Fruit fly (Drosophila melanogaster) whole organism, embryonic: ENCODE measurements around the gene CG15296.

Experiments used
- Abd-B ChIP-seq: fragments of 200-800 bp; sonication (Bioruptor generic); optimal IDR thresholded peaks from 2 replicates; lab custom pipeline; 2018; ENCODE audit warnings: missing biosample characterization, mild to moderate bottlenecking, missing genetic modification characterization, moderate library complexity
- CG10959 ChIP-seq: fragments of 200-800 bp; sonication (Bioruptor generic); IDR thresholded peaks from 2 replicates; pipeline ENCODE4 v1.3.6; 2022; ENCODE audit warnings: missing biosample characterization, missing genetic modification characterization
- CG11093 ChIP-seq: fragments of 200-800 bp; sonication (Bioruptor generic); IDR thresholded peaks from 3 replicates; pipeline ENCODE4 v1.3.6; 2022; ENCODE audit warnings: missing biosample characterization, missing genetic modification characterization
- CG11247 ChIP-seq: fragments of 200-800 bp; sonication (Bioruptor generic); IDR thresholded peaks from 2 replicates; pipeline ENCODE4 v1.3.6; 2022; ENCODE audit warnings: missing biosample characterization, missing genetic modification characterization
- CG11723 ChIP-seq: fragments of 200-800 bp; sonication (Bioruptor generic); optimal IDR thresholded peaks from 2 replicates; lab custom pipeline; 2017; ENCODE audit warnings: missing biosample characterization, mild to moderate bottlenecking, missing genetic modification characterization
- CG12299 ChIP-seq: fragments of 200-800 bp; sonication (Bioruptor generic); optimal IDR thresholded peaks from 2 replicates; lab custom pipeline; 2018; ENCODE audit warnings: missing biosample characterization, mild to moderate bottlenecking, missing genetic modification characterization
- CG15073 ChIP-seq: fragments of 200-800 bp; sonication (Bioruptor generic); optimal IDR thresholded peaks from 2 replicates; lab custom pipeline; 2016; ENCODE audit warnings: missing biosample characterization, missing genetic modification characterization
- CG1529 ChIP-seq: fragments of 200-800 bp; sonication (Bioruptor generic); optimal IDR thresholded peaks from 3 replicates; lab custom pipeline; 2018; ENCODE audit warnings: missing biosample characterization, missing genetic modification characterization
- CG1647 ChIP-seq: fragments of 200-800 bp; sonication (Bioruptor generic); optimal IDR thresholded peaks from 3 replicates; lab custom pipeline; 2016; ENCODE audit warnings: missing biosample characterization, missing genetic modification characterization
- CG31224 ChIP-seq: fragments of 200-800 bp; sonication (Bioruptor generic); IDR thresholded peaks from 2 replicates; pipeline ENCODE4 v1.3.6; 2022; ENCODE audit warnings: missing biosample characterization, missing genetic modification characterization
- CG31365 ChIP-seq: fragments of 200-800 bp; sonication (Bioruptor generic); optimal IDR thresholded peaks from 2 replicates; lab custom pipeline; 2018; ENCODE audit warnings: missing biosample characterization, mild to moderate bottlenecking, missing genetic modification characterization
- CG33213 ChIP-seq: fragments of 200-800 bp; sonication (Bioruptor generic); optimal IDR thresholded peaks from 3 replicates; lab custom pipeline; 2016; ENCODE audit warnings: missing biosample characterization, missing genetic modification characterization
- CG4730 ChIP-seq: fragments of 200-800 bp; sonication (Bioruptor generic); IDR thresholded peaks from 2 replicates; pipeline ENCODE4 v1.3.6; 2022; ENCODE audit warnings: missing biosample characterization, missing genetic modification characterization
- CG5953 ChIP-seq: fragments of 200-800 bp; sonication (Bioruptor generic); IDR thresholded peaks from 2 replicates; pipeline ENCODE4 v1.3.6; 2022; ENCODE audit warnings: missing biosample characterization, missing genetic modification characterization
- CG6254 ChIP-seq: fragments of 200-800 bp; sonication (Bioruptor generic); optimal IDR thresholded peaks from 3 replicates; lab custom pipeline; 2017; ENCODE audit warnings: mild to moderate bottlenecking, missing biosample characterization, missing genetic modification reagents, missing genetic modification characterization
- CG6689 ChIP-seq: fragments of 200-800 bp; sonication (Bioruptor generic); IDR thresholded peaks from 2 replicates; pipeline ENCODE4 v1.3.6; 2022; ENCODE audit warnings: missing biosample characterization, missing genetic modification characterization
- CG8924 ChIP-seq: fragments of 200-800 bp; optimal IDR thresholded peaks from 3 replicates; lab custom pipeline; 2019; ENCODE audit warnings: missing biosample characterization, mild to moderate bottlenecking, missing genetic modification characterization, moderate library complexity
- CTCF ChIP-seq: fragments of 200-800 bp; sonication (Bioruptor generic); optimal IDR thresholded peaks from 2 replicates; lab custom pipeline; 2017; ENCODE audit warnings: missing biosample characterization, mild to moderate bottlenecking, missing genetic modification characterization, moderate library complexity
- Dad ChIP-seq: fragments of 200-800 bp; sonication (Bioruptor generic); optimal IDR thresholded peaks from 3 replicates; lab custom pipeline; 2016; ENCODE audit warnings: missing biosample characterization, missing genetic modification characterization
- Deaf1 ChIP-seq: fragments of 200-800 bp; optimal IDR thresholded peaks from 3 replicates; lab custom pipeline; 2019; ENCODE audit warnings: missing biosample characterization, mild to moderate bottlenecking, missing genetic modification characterization, moderate library complexity
- ERR ChIP-seq: fragments of 200-800 bp; sonication (Bioruptor generic); optimal IDR thresholded peaks from 2 replicates; lab custom pipeline; 2016; ENCODE audit warnings: missing biosample characterization, missing genetic modification characterization
- Fer2 ChIP-seq: fragments of 200-800 bp; sonication (Bioruptor generic); optimal IDR thresholded peaks from 2 replicates; lab custom pipeline; 2018; ENCODE audit warnings: missing biosample characterization, mild to moderate bottlenecking, missing genetic modification characterization, moderate library complexity
- HHEX ChIP-seq: fragments of 200-800 bp; sonication (Bioruptor generic); optimal IDR thresholded peaks from 3 replicates; lab custom pipeline; 2017; ENCODE audit warnings: missing biosample characterization, mild to moderate bottlenecking, missing genetic modification characterization, missing genetic modification reagents
- HLH3B ChIP-seq: fragments of 200-800 bp; sonication (Bioruptor generic); IDR thresholded peaks from 2 replicates; pipeline ENCODE4 v1.3.6; 2022; ENCODE audit warnings: missing biosample characterization, missing genetic modification characterization
- HLH54F ChIP-seq: fragments of 200-800 bp; sonication (Bioruptor generic); optimal IDR thresholded peaks from 3 replicates; lab custom pipeline; 2016; ENCODE audit warnings: missing biosample characterization, missing genetic modification characterization
- Hand ChIP-seq: fragments of 200-800 bp; sonication (Bioruptor generic); optimal IDR thresholded peaks from 2 replicates; lab custom pipeline; 2017; ENCODE audit warnings: mild to moderate bottlenecking, missing biosample characterization, missing genetic modification reagents, missing genetic modification characterization
- NC2α ChIP-seq: fragments of 200-800 bp; sonication (Bioruptor generic); optimal IDR thresholded peaks from 2 replicates; lab custom pipeline; 2016; ENCODE audit warnings: missing biosample characterization, missing genetic modification characterization
- Poxn ChIP-seq: fragments of 200-800 bp; sonication (Bioruptor generic); IDR thresholded peaks from 2 replicates; pipeline ENCODE4 v1.3.6; 2022; ENCODE audit warnings: missing biosample characterization, missing genetic modification characterization
- Ptx1 ChIP-seq: fragments of 200-800 bp; sonication (Bioruptor generic); IDR thresholded peaks from 2 replicates; pipeline ENCODE4 v1.3.6; 2022; ENCODE audit warnings: missing biosample characterization, missing genetic modification characterization
- Sry-δ ChIP-seq: fragments of 200-800 bp; sonication (Bioruptor generic); optimal IDR thresholded peaks from 2 replicates; lab custom pipeline; 2016; ENCODE audit warnings: missing biosample characterization, missing genetic modification characterization
- Xbp1 ChIP-seq: fragments of 200-800 bp; sonication (Bioruptor generic); optimal IDR thresholded peaks from 3 replicates; lab custom pipeline; 2016; ENCODE audit warnings: missing biosample characterization, mild to moderate bottlenecking, missing genetic modification characterization
- amos ChIP-seq: fragments of 200-800 bp; sonication (Bioruptor generic); IDR thresholded peaks from 2 replicates; pipeline ENCODE4 v1.3.6; 2022; ENCODE audit warnings: missing biosample characterization, missing genetic modification characterization; ENCODE audit not compliant: partially characterized antibody
- ase ChIP-seq: fragments of 200-800 bp; sonication (Bioruptor generic); IDR thresholded peaks from 3 replicates; pipeline ENCODE4 v1.3.6; 2022; ENCODE audit warnings: missing biosample characterization, missing genetic modification characterization
- ato ChIP-seq: fragments of 200-800 bp; sonication (Bioruptor generic); IDR thresholded peaks from 2 replicates; pipeline ENCODE4 v1.3.6; 2022; ENCODE audit warnings: missing biosample characterization, missing genetic modification characterization; ENCODE audit not compliant: partially characterized antibody
- bcd ChIP-seq: fragments of 200-800 bp; sonication (Bioruptor generic); optimal IDR thresholded peaks from 2 replicates; lab custom pipeline; 2017; ENCODE audit warnings: missing biosample characterization, mild to moderate bottlenecking, missing genetic modification characterization
- croc ChIP-seq: fragments of 200-800 bp; sonication (Bioruptor generic); conservative IDR thresholded peaks from 3 replicates; pipeline ENCODE4 v1.3.6; 2022; ENCODE audit warnings: missing biosample characterization, missing genetic modification characterization
- da ChIP-seq: fragments of 200-800 bp; sonication (Bioruptor generic); optimal IDR thresholded peaks from 2 replicates; lab custom pipeline; 2016; ENCODE audit warnings: missing biosample characterization, missing genetic modification characterization
- danr ChIP-seq: fragments of 200-800 bp; sonication (Bioruptor generic); IDR thresholded peaks from 2 replicates; pipeline ENCODE4 v1.3.6; 2022; ENCODE audit warnings: missing biosample characterization, missing genetic modification characterization
- dimm ChIP-seq: fragments of 200-800 bp; sonication (Bioruptor generic); IDR thresholded peaks from 2 replicates; pipeline ENCODE4 v1.3.6; 2022; ENCODE audit warnings: missing biosample characterization, missing genetic modification characterization
- dpn ChIP-seq, 2 experiments: fragments of 200-800 bp; sonication (Bioruptor generic); optimal IDR thresholded peaks; 3 replicates each; lab custom pipeline; 2016; ENCODE audit warnings: missing biosample characterization in 2 of 2, missing genetic modification characterization in 2 of 2
- emc ChIP-seq: fragments of 200-800 bp; sonication (Bioruptor generic); optimal IDR thresholded peaks from 2 replicates; lab custom pipeline; 2016; ENCODE audit warnings: missing biosample characterization, missing genetic modification characterization
- fd102C ChIP-seq: fragments of 200-800 bp; sonication (Bioruptor generic); optimal IDR thresholded peaks from 2 replicates; lab custom pipeline; 2018; ENCODE audit warnings: missing biosample characterization, mild to moderate bottlenecking, missing genetic modification characterization, moderate library complexity
- fru ChIP-seq: fragments of >200 bp; optimal IDR thresholded peaks from 2 replicates; lab custom pipeline; 2017
- ken ChIP-seq: fragments of 200-800 bp; sonication (Bioruptor generic); IDR thresholded peaks from 3 replicates; pipeline ENCODE4 v1.3.6; 2022; ENCODE audit warnings: missing biosample characterization, missing genetic modification characterization
- knrl ChIP-seq: fragments of 200-800 bp; sonication (Bioruptor generic); IDR thresholded peaks from 3 replicates; pipeline ENCODE4 v1.3.6; 2022; ENCODE audit warnings: missing biosample characterization, missing genetic modification characterization; ENCODE audit not compliant: partially characterized antibody
- mld ChIP-seq: fragments of 200-800 bp; sonication (Bioruptor generic); IDR thresholded peaks from 3 replicates; pipeline ENCODE4 v1.3.6; 2022; ENCODE audit warnings: missing biosample characterization, missing genetic modification characterization; ENCODE audit not compliant: partially characterized antibody
- pita ChIP-seq: fragments of 200-800 bp; sonication (Bioruptor generic); optimal IDR thresholded peaks from 2 replicates; lab custom pipeline; 2017; ENCODE audit warnings: missing biosample characterization, mild to moderate bottlenecking, missing genetic modification characterization
- psq ChIP-seq: fragments of 200-800 bp; sonication (Bioruptor generic); optimal IDR thresholded peaks from 2 replicates; lab custom pipeline; 2017; ENCODE audit warnings: missing biosample characterization, missing genetic modification characterization
- seq ChIP-seq: fragments of 200-800 bp; sonication (Bioruptor generic); IDR thresholded peaks from 2 replicates; pipeline ENCODE4 v1.3.6; 2022; ENCODE audit warnings: missing biosample characterization, missing genetic modification characterization
- shn ChIP-seq: fragments of 200-800 bp; sonication (Bioruptor generic); optimal IDR thresholded peaks from 3 replicates; lab custom pipeline; 2016; ENCODE audit warnings: missing biosample characterization, missing genetic modification characterization
- sqz ChIP-seq: fragments of 200-800 bp; sonication (Bioruptor generic); optimal IDR thresholded peaks from 3 replicates; lab custom pipeline; 2018; ENCODE audit warnings: missing biosample characterization, mild to moderate bottlenecking, missing genetic modification characterization

The CG15296 gene

DNA sequence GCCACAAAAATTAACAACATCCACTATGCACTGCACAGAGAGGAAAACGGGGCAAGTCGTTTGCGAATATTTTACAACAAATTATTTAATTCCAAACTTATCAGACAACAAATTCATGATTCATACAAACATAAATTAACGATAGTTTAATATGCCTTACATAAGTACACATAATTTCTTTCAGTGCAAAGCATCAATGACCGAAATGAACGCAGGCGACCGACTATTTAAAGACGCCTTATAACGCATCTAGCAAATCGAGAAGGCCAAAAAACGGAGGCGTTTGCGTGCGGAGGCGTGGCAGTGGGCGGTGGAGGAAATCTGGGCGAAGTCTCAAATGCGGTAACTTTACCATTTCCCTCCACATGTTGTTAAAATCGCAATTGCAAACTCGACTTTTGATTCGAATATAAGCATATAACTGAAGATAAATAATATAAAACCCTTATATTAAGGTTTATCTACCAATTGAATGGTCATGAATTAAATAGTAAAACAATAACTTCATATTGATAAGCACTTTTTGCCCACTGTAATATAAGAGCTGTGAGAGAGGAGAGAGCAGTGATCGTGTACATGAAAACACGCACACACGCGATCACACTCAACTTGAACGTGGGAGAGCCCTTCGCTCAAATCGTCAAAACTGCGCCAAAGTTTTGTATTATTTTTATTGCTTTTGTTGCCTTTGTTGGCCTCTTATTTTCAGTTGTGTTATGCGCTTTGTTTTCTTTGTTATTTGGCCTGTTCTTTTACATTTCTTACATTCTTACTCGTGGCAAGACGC, 19.1 kb downstream of the CG15296 start (continued):
- TF ChIP-seq fd102C (GFP tag; lab: Kevin White, UChicago) (no peak), psq (GFP tag; lab: Kevin White, UChicago) (peak; percentile 43), Xbp1 (peak; percentile 90), pita (no peak), emc (GFP tag; lab: Kevin White, UChicago) (peak; percentile 72), Dad (GFP tag; lab: Kevin White, UChicago) (peak; percentile 83), da (GFP tag; lab: Kevin White, UChicago) (peak; percentile 84), CG31224 (GFP tag; lab: Robert Waterston, UW) (peak; percentile 60), bcd (GFP tag; lab: Kevin White, UChicago) (peak; percentile 91), ase (GFP tag; lab: Robert Waterston, UW) (peak; percentile 90), CG1647 (GFP tag; lab: Kevin White, UChicago) (peak; percentile 83), CG5953 (GFP tag; lab: Robert Waterston, UW) (peak; percentile 88), shn (GFP tag; lab: Kevin White, UChicago) (peak; percentile 87), CG1529 (GFP tag; lab: Kevin White, UChicago) (peak; percentile 89), knrl (GFP tag; lab: Robert Waterston, UW) (no peak), ken (GFP tag; lab: Robert Waterston, UW) (peak; percentile 91), CTCF (peak; percentile 53), danr (GFP tag; lab: Robert Waterston, UW) (peak; percentile 86), CG10959 (peak; percentile 72), CG31365 (tag; lab: Kevin White, UChicago) (peak; percentile 59), CG15073 (GFP tag; lab: Kevin White, UChicago) (peak; percentile 60), CG12299 (tag; lab: Kevin White, UChicago) (peak; percentile 72), HHEX (peak; percentile 75), NC2α (GFP tag; lab: Kevin White, UChicago) (peak; percentile 86), Hand (GFP tag; lab: Kevin White, UChicago) (peak; percentile 2), sqz (GFP tag; lab: Kevin White, UChicago) (peak; percentile 76), Poxn (GFP tag; lab: Robert Waterston, UW) (peak; percentile 45; the same call in 1 of the 2 replicates), Ptx1 (GFP tag; lab: Robert Waterston, UW) (peak; percentile 93), croc (GFP tag; lab: Robert Waterston, UW) (peak; percentile 80), seq (GFP tag; lab: Robert Waterston, UW) (peak; percentile 75), CG11093 (GFP tag; lab: Robert Waterston, UW) (peak; percentile 78), fru (lab: Kevin White, UChicago) (no peak), amos (no peak), CG11247 (GFP tag; lab: Robert Waterston, UW) (peak; percentile 74), Deaf1 (tag; lab: Kevin White, UChicago) (no peak), CG6689 (GFP tag; lab: Robert Waterston, UW) (peak; percentile 91), ato (no peak), dpn (GFP tag; optimal IDR thresholded peaks at IDR 0.05; lab: Kevin White, UChicago) (peak; percentile 84 to 85), CG8924 (tag; lab: Kevin White, UChicago) (peak; percentile 91), HLH54F (GFP tag; lab: Kevin White, UChicago) (peak; percentile 77), ERR (GFP tag; lab: Kevin White, UChicago) (peak; percentile 52), Sry-δ (peak; percentile 56), Fer2 (tag; lab: Kevin White, UChicago) (peak; percentile 61), HLH3B (GFP tag; lab: Robert Waterston, UW) (peak; percentile 94), mld (GFP tag; lab: Robert Waterston, UW) (no peak), Abd-B (GFP tag; lab: Kevin White, UChicago) (peak; percentile 90), CG6254 (GFP tag; lab: Kevin White, UChicago) (peak; percentile 80), dimm (peak; percentile 83), CG33213 (GFP tag; lab: Kevin White, UChicago) (peak; percentile 80), CG4730 (GFP tag; lab: Robert Waterston, UW) (peak; percentile 83), CG11723 (GFP tag; lab: Kevin White, UChicago) (peak; percentile 90)
